Worm (Caenorhabditis elegans) whole organism, early embryonic: ENCODE data around the gene T24A6.20.

Experiments used
- B0310.2 ChIP-seq: sonication (generic microtip); optimal IDR thresholded peaks from 2 replicates; lab custom pipeline; 2016; ENCODE audit warnings: mild to moderate bottlenecking, missing genetic modification characterization, missing compliant biosample characterization
- F13C5.2 ChIP-seq: sonication (generic microtip); optimal IDR thresholded peaks from 2 replicates; lab custom pipeline; 2017; ENCODE audit warnings: mild to moderate bottlenecking, missing genetic modification characterization, inconsistent platforms, missing compliant biosample characterization
- aly-1 ChIP-seq: sonication (generic microtip); optimal IDR thresholded peaks from 2 replicates; lab custom pipeline; 2016; ENCODE audit warnings: missing genetic modification characterization, missing compliant biosample characterization
- ama-1 ChIP-seq: fragments of 150-350 bp; optimal IDR thresholded peaks from 2 replicates; lab custom pipeline; 2014
- ceh-13 ChIP-seq: fragments of 200-800 bp; sonication (Bioruptor generic); optimal IDR thresholded peaks from 2 replicates; lab custom pipeline; 2018; ENCODE audit warnings: mild to moderate bottlenecking, missing genetic modification characterization, missing compliant biosample characterization
- ceh-36 ChIP-seq: sonication (generic microtip); optimal IDR thresholded peaks from 2 replicates; lab custom pipeline; 2016; ENCODE audit warnings: missing genetic modification characterization, inconsistent platforms, missing compliant biosample characterization
- ets-7 ChIP-seq: sonication (generic microtip); optimal IDR thresholded peaks from 2 replicates; lab custom pipeline; 2016; ENCODE audit warnings: missing genotype, missing genetic modification characterization, missing compliant biosample characterization
- flt-1 ChIP-seq: fragments of 200-800 bp; sonication (Bioruptor generic); IDR thresholded peaks from 2 replicates; pipeline ENCODE4 v1.3.6; 2022; ENCODE audit warnings: missing genetic modification characterization, missing compliant biosample characterization
- hmbx-1 ChIP-seq: sonication (generic microtip); optimal IDR thresholded peaks from 2 replicates; lab custom pipeline; 2016; ENCODE audit warnings: mild to moderate bottlenecking, missing genetic modification characterization, missing compliant biosample characterization
- hmg-4 ChIP-seq: fragments of 200-800 bp; sonication (Bioruptor generic); optimal IDR thresholded peaks from 2 replicates; lab custom pipeline; 2018; ENCODE audit warnings: mild to moderate bottlenecking, missing genetic modification characterization, missing compliant biosample characterization
- hnd-1 ChIP-seq: sonication (generic microtip); optimal IDR thresholded peaks from 2 replicates; lab custom pipeline; 2016; ENCODE audit warnings: missing genetic modification characterization, missing compliant biosample characterization
- pes-1 ChIP-seq: fragments of 200-800 bp; sonication (Bioruptor generic); IDR thresholded peaks from 2 replicates; pipeline ENCODE4 v1.3.6; 2022; ENCODE audit warnings: missing genetic modification reagents, missing genetic modification characterization, missing compliant biosample characterization
- scrt-1 ChIP-seq: fragments of 200-800 bp; sonication (Bioruptor generic); IDR thresholded peaks from 2 replicates; pipeline ENCODE4 v1.3.6; 2022; ENCODE audit warnings: missing genetic modification characterization, missing compliant biosample characterization
- sea-1 ChIP-seq: fragments of 200-800 bp; sonication (Bioruptor generic); conservative IDR thresholded peaks from 2 replicates; pipeline ENCODE4 v1.3.6; 2022; ENCODE audit warnings: missing genetic modification characterization, missing compliant biosample characterization
- tbx-11 ChIP-seq: fragments of 200-800 bp; sonication (Bioruptor generic); IDR thresholded peaks from 2 replicates; pipeline ENCODE4 v1.3.6; 2022; ENCODE audit warnings: missing genetic modification characterization, missing compliant biosample characterization
- tbx-37 ChIP-seq: fragments of 200-800 bp; sonication (Bioruptor generic); conservative IDR thresholded peaks from 2 replicates; pipeline ENCODE4 v1.3.6; 2022; ENCODE audit warnings: missing genetic modification reagents, missing genetic modification characterization, missing compliant biosample characterization
- tra-4 ChIP-seq: sonication (generic microtip); optimal IDR thresholded peaks from 2 replicates; lab custom pipeline; 2017; ENCODE audit warnings: missing genetic modification characterization, missing compliant biosample characterization

The T24A6.20 gene

ce11 chrV:3579795-3580194 lies 26.9 kb downstream of the T24A6.20 start:
- TF ChIP-seq hnd-1 (tag; lab: Kevin White, UChicago): no peak
- no peak for TF ChIP-seq pes-1 (GFP tag; lab: Robert Waterston, UW)
- no peak for TF ChIP-seq tbx-37
- no peak for TF ChIP-seq ceh-13
- TF ChIP-seq aly-1 (tag; lab: Kevin White, UChicago): no peak
- no peak for TF ChIP-seq tra-4 (tag; lab: Kevin White, UChicago)
- no peak for TF ChIP-seq ceh-36 (tag; lab: Kevin White, UChicago)
- TF ChIP-seq tbx-11: no peak
- TF ChIP-seq ets-7 (tag; lab: Kevin White, UChicago): no peak
- TF ChIP-seq hmbx-1 (tag; lab: Kevin White, UChicago): no peak
- TF ChIP-seq F13C5.2: no peak
- no peak for TF ChIP-seq sea-1 (GFP tag; lab: Robert Waterston, UW)
- TF ChIP-seq ama-1 (lab: Kevin White, UChicago): no peak
- TF ChIP-seq scrt-1: no peak
- TF ChIP-seq B0310.2 (tag; lab: Kevin White, UChicago): no peak
- TF ChIP-seq hmg-4 (GFP tag; lab: Kevin White, UChicago): no peak
- no peak for TF ChIP-seq flt-1 (GFP tag; lab: Robert Waterston, UW)

- TF ChIP-seq tbx-37: no peak
- TF ChIP-seq hnd-1 (tag; lab: Kevin White, UChicago): no peak
- TF ChIP-seq tra-4 (tag; lab: Kevin White, UChicago): no peak
- no peak for TF ChIP-seq tbx-11
- no peak for TF ChIP-seq ama-1 (lab: Kevin White, UChicago)
- TF ChIP-seq F13C5.2: no peak
- no peak for TF ChIP-seq ceh-13
- no peak for TF ChIP-seq scrt-1
- TF ChIP-seq ceh-36 (tag; lab: Kevin White, UChicago): no peak
- TF ChIP-seq sea-1 (GFP tag; lab: Robert Waterston, UW): no peak
- no peak for TF ChIP-seq ets-7 (tag; lab: Kevin White, UChicago)
- TF ChIP-seq hmg-4 (GFP tag; lab: Kevin White, UChicago): no peak
- no peak for TF ChIP-seq aly-1 (tag; lab: Kevin White, UChicago)
- no peak for TF ChIP-seq B0310.2 (tag; lab: Kevin White, UChicago)
These were observed 27.5 kb downstream of the T24A6.20 start for ce11 chrV:3580385-3580784.

DNA sequence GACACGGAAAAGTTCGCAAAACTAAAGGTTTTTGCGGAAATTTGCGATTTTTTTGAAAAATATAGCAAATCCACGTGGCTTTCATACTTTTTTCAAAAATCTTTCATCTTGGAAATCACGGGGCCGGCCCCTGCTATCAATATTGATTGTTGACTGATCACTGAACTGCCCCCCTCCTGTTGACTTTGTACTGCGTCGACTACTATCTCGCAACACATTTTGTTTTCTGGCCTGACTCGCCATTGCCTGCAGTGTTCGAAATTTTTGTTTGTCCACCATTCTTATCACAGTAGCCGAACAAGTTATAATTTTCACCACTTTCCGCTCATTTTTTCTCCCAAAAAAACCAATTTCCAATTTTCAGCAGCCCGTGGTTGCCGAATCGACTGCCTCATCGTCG lies 28.1 kb downstream of the T24A6.20 start:
- TF ChIP-seq F13C5.2 (no peak), hmbx-1 (tag; lab: Kevin White, UChicago) (no peak), tra-4 (tag; lab: Kevin White, UChicago) (no peak), hmg-4 (GFP tag; lab: Kevin White, UChicago) (no peak), hnd-1 (tag; lab: Kevin White, UChicago) (no peak), ama-1 (lab: Kevin White, UChicago) (no peak), flt-1 (GFP tag; lab: Robert Waterston, UW) (no peak), ets-7 (tag; lab: Kevin White, UChicago) (no peak), ceh-36 (tag; lab: Kevin White, UChicago) (no peak), scrt-1 (no peak)

DNA sequence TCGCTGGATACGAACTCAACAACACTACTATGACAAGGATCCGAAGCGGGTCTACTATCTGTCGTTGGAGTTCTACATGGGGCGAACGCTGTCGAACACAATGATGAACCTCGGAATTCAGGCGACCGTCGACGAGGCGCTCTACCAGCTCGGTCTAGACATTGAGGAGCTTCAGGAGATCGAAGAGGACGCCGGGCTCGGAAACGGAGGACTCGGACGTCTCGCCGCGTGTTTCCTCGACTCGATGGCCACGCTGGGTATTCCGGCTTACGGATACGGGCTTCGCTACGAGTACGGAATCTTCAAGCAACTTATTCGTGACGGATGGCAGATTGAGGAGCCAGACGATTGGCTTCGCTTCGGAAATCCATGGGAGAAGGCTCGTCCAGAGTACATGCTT lies 28.7 kb downstream of the T24A6.20 start:
- TF ChIP-seq ama-1 (lab: Kevin White, UChicago) (no peak), ets-7 (tag; lab: Kevin White, UChicago) (no peak), B0310.2 (tag; lab: Kevin White, UChicago) (no peak), ceh-13 (no peak), tbx-37 (no peak), tbx-11 (no peak), aly-1 (tag; lab: Kevin White, UChicago) (no peak), pes-1 (GFP tag; lab: Robert Waterston, UW) (no peak), hnd-1 (tag; lab: Kevin White, UChicago) (no peak), hmbx-1 (tag; lab: Kevin White, UChicago) (no peak), hmg-4 (GFP tag; lab: Kevin White, UChicago) (no peak), scrt-1 (no peak), F13C5.2 (no peak)

DNA sequence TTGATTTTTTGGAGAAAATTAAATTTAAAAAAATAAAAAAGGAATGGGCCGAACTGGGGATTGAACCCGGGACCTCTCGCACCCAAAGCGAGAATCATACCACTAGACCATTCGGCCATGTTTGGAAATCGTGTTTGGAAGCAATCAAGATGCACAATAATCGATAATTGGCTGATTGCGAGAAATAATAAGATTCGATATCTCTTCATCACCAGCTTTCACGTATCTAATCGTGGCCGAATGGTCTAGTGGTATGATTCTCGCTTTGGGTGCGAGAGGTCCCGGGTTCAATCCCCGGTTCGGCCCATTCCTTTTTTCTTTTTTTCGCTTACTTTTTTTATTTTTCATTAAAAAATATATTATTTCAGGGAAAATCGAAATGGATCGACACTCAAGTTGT lies 29.2 kb downstream of the T24A6.20 start:
- TF ChIP-seq ama-1 (lab: Kevin White, UChicago) (no peak), pes-1 (GFP tag; lab: Robert Waterston, UW) (0 out of 2 replicates have a peak, but pooled peaks have one; percentile 9)

DNA sequence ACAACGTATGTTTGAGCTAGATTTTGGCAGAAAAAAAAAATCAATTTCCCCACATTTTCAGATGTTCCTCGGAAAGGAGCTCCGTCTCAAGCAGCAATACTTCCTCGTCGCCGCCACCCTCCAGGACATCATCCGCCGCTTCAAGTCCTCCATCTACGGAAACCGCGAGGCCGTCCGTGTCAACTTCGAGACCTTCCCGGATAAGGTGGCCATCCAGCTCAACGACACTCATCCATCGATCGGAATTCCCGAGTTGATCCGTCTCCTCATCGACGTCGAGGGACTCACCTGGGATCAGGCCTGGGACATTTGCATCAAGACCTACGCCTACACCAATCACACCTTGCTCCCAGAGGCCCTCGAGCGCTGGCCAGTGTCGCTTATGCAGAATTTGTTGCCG lies 29.7 kb downstream of the T24A6.20 start:
- TF ChIP-seq hmg-4 (GFP tag; lab: Kevin White, UChicago) (no peak), sea-1 (GFP tag; lab: Robert Waterston, UW) (no peak), ceh-13 (no peak), tbx-37 (no peak), ceh-36 (tag; lab: Kevin White, UChicago) (no peak)

- TF ChIP-seq flt-1 (GFP tag; lab: Robert Waterston, UW): no peak
- TF ChIP-seq aly-1 (tag; lab: Kevin White, UChicago): no peak
- no peak for TF ChIP-seq scrt-1
- TF ChIP-seq tra-4 (tag; lab: Kevin White, UChicago): no peak
- TF ChIP-seq hmbx-1 (tag; lab: Kevin White, UChicago): no peak
- TF ChIP-seq F13C5.2: no peak
- TF ChIP-seq tbx-37: no peak
- TF ChIP-seq hnd-1 (tag; lab: Kevin White, UChicago): no peak
- TF ChIP-seq ama-1 (lab: Kevin White, UChicago): no peak
- TF ChIP-seq ets-7 (tag; lab: Kevin White, UChicago): no peak
- no peak for TF ChIP-seq ceh-13
- TF ChIP-seq pes-1 (GFP tag; lab: Robert Waterston, UW): no peak
- TF ChIP-seq tbx-11: no peak
- TF ChIP-seq B0310.2 (tag; lab: Kevin White, UChicago): no peak
- TF ChIP-seq hmg-4 (GFP tag; lab: Kevin White, UChicago): no peak
- TF ChIP-seq sea-1 (GFP tag; lab: Robert Waterston, UW): no peak
These were observed 30.7 kb downstream of the T24A6.20 start for ce11 chrV:3583622-3584021.

- TF ChIP-seq hmg-4 (GFP tag; lab: Kevin White, UChicago) (no peak), ceh-36 (tag; lab: Kevin White, UChicago) (no peak), F13C5.2 (no peak), tra-4 (tag; lab: Kevin White, UChicago) (no peak), sea-1 (GFP tag; lab: Robert Waterston, UW) (no peak), tbx-11 (no peak), B0310.2 (tag; lab: Kevin White, UChicago) (no peak), hmbx-1 (tag; lab: Kevin White, UChicago) (no peak), hnd-1 (tag; lab: Kevin White, UChicago) (no peak), aly-1 (tag; lab: Kevin White, UChicago) (no peak)
These were observed 32.1 kb downstream of the T24A6.20 start for ce11 chrV:3585011-3585410.
